Worm (Caenorhabditis elegans): ENCODE data around the gene Y54G2A.19.

- no peak for TF ChIP-seq pqm-1 (tag; optimal IDR thresholded peaks at IDR 0.05)
- TF ChIP-seq egl-27 (tag; optimal IDR thresholded peaks at IDR 0.05), result no peak
- no peak for TF ChIP-seq skn-1 (tag; optimal IDR thresholded peaks at IDR 0.05)
- no peak for TF ChIP-seq lsy-2 (tag; optimal IDR thresholded peaks at IDR 0.05)
- TF ChIP-seq lin-13 (GFP tag; optimal IDR thresholded peaks at IDR 0.05), result no peak
Measured at ce11 chrIV:2888496-2889101, 5.9 kb downstream of the Y54G2A.19 start.

Data from whole organism, L4 larva.